Worm (Caenorhabditis elegans) whole organism, L3 larva: ENCODE data around the gene T04A8.18.
A peak's percentile ranks its signal among the peaks of the same experiment; 100 is the strongest.

Experiments used
- fos-1 ChIP-seq: fragments of 150-350 bp; optimal IDR thresholded peaks from 2 replicates; lab custom pipeline; 2014; ENCODE audit warnings: missing biosample characterization, missing genetic modification characterization
- lin-39 ChIP-seq: fragments of 150-350 bp; optimal IDR thresholded peaks from 2 replicates; lab custom pipeline; 2018; ENCODE audit warnings: missing biosample characterization, missing genetic modification reagents, missing genetic modification characterization
- nhr-11 ChIP-seq: fragments of 150-350 bp; optimal IDR thresholded peaks from 2 replicates; lab custom pipeline; 2014; ENCODE audit warnings: missing biosample characterization, missing genetic modification characterization
- nhr-28 ChIP-seq: fragments of 150-350 bp; optimal IDR thresholded peaks from 2 replicates; lab custom pipeline; 2014; ENCODE audit warnings: missing biosample characterization, missing genetic modification characterization
- pha-4 ChIP-seq: fragments of 150-350 bp; optimal IDR thresholded peaks from 2 replicates; lab custom pipeline; 2014; ENCODE audit warnings: missing biosample characterization, missing genetic modification reagents, missing genetic modification characterization
- pqm-1 ChIP-seq: fragments of 150-350 bp; optimal IDR thresholded peaks from 2 replicates; lab custom pipeline; 2017; ENCODE audit warnings: missing biosample characterization, missing genetic modification characterization, inconsistent platforms
- unc-39 ChIP-seq: sonication (generic microtip); optimal IDR thresholded peaks from 4 replicates; lab custom pipeline; 2017; ENCODE audit warnings: missing biosample characterization, missing genetic modification characterization
- zag-1 ChIP-seq: fragments of 150-350 bp; optimal IDR thresholded peaks from 2 replicates; lab custom pipeline; 2014; ENCODE audit warnings: missing biosample characterization, missing genetic modification characterization

ce11 chrIII:4666753-4667400 lies 42.1 kb upstream of the T04A8.18 start:
- no peak for TF ChIP-seq fos-1 (tag; lab: Kevin White, UChicago)
- peak; percentile 4 for TF ChIP-seq pha-4 (tag; lab: Kevin White, UChicago)
- no peak for TF ChIP-seq unc-39 (tag; lab: Kevin White, UChicago)
- TF ChIP-seq zag-1: no peak
- peak; percentile 65 for TF ChIP-seq lin-39 (tag; lab: Kevin White, UChicago)
- TF ChIP-seq nhr-28 (tag; lab: Kevin White, UChicago): no peak
- no peak for TF ChIP-seq pqm-1 (tag; lab: Kevin White, UChicago)
- no peak for TF ChIP-seq nhr-11 (tag; lab: Kevin White, UChicago)
